Worm (Caenorhabditis elegans): Measurements from ENCODE around the gene Y73C8B.1.
A peak's percentile ranks its signal among the peaks of the same experiment; 100 is the strongest.

ce11 chrV:3218604-3219003 is 21.9 kb upstream of the Y73C8B.1 start:
- TF ChIP-seq tbx-2 (tag; optimal IDR thresholded peaks at IDR 0.05) (peak; percentile 77), sdc-2 (tag; optimal IDR thresholded peaks at IDR 0.05) (no peak), nhr-232 (tag; optimal IDR thresholded peaks at IDR 0.05) (no peak), pha-4 (tag; optimal IDR thresholded peaks at IDR 0.05) (no peak), che-1 (tag; optimal IDR thresholded peaks at IDR 0.05) (no peak), ceh-9 (tag; optimal IDR thresholded peaks at IDR 0.05) (no peak), elt-2 (tag; optimal IDR thresholded peaks at IDR 0.05) (peak; percentile 5), ceh-24 (tag; optimal IDR thresholded peaks at IDR 0.05) (no peak), pros-1 (tag; optimal IDR thresholded peaks at IDR 0.05) (no peak), ceh-18 (tag; optimal IDR thresholded peaks at IDR 0.05) (no peak), dve-1 (tag; optimal IDR thresholded peaks at IDR 0.05) (no peak), ztf-16 (tag; optimal IDR thresholded peaks at IDR 0.05) (no peak), ceh-19 (GFP tag; optimal IDR thresholded peaks at IDR 0.05) (no peak)

All from whole organism, late embryonic.